Worm (Caenorhabditis elegans): ENCODE measurements around the gene fbxa-190.

fbxa-190 gene

DNA sequence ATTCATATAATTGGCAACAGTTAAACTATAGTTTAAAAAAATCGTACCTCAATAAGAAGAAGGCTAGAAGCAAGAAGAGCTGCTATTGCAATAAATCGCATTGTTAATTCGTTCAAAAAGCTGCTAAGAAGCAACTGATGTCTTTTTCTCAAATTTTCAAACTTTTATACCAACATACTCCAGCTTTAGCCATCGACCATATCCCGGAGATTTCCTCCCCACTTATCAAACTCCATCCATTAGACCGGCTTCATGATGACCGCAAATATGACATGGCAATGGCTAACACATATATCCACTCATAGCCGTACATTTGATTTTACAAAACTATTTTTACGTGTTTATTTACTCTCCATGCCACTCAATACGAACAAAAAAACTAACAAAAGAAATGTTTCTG lies 38.7 kb downstream of the fbxa-190 start, which contains the start of gene abu-2:
TSS of gene abu-2 (minus strand) at position 101 of the 400 bp plus-strand sequence.
- TF ChIP-seq klf-2 (GFP tag; conservative IDR thresholded peaks at IDR 0.05) (no peak), ref-1 (GFP tag; conservative IDR thresholded peaks at IDR 0.05) (no peak), flt-1 (GFP tag; IDR thresholded peaks at IDR 0.05) (no peak), ztf-23 (GFP tag; IDR thresholded peaks at IDR 0.05) (no peak), tab-1 (GFP tag; IDR thresholded peaks at IDR 0.05) (no peak), T22C8.4 (GFP tag; IDR thresholded peaks at IDR 0.05) (no peak), ztf-29 (GFP tag; IDR thresholded peaks at IDR 0.05) (no peak), med-1 (GFP tag; optimal IDR thresholded peaks at IDR 0.05; ENCODE audit: insufficient read depth) (no peak), cog-1 (tag; optimal IDR thresholded peaks at IDR 0.05) (no peak)

DNA sequence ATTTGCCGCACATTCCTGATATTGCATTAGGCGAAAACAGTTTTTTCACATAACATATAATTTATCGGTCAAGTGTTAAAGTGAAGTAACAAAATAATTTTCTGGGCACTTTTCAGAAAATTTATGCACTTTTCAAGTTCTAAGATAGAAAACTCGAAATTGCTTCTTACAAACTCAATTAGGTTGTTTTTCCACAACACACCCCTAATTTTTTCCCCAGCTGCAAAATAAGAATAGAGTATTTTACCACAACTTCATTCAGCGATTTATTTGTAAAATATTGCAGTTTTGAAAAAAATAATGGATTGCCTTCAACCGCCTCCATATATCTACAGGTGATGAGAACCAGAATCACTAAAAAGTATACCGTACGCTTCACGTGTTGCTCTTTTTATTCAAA lies 41.0 kb downstream of the fbxa-190 start, which contains the start of gene srh-19:
TSS of gene srh-19 (plus strand) at position 301 of the 400 bp plus-strand sequence.
- TF ChIP-seq klf-2 (GFP tag; conservative IDR thresholded peaks at IDR 0.05) (no peak), ref-1 (GFP tag; conservative IDR thresholded peaks at IDR 0.05) (no peak), med-1 (GFP tag; optimal IDR thresholded peaks at IDR 0.05; ENCODE audit: insufficient read depth) (no peak), cog-1 (tag; optimal IDR thresholded peaks at IDR 0.05) (no peak), T22C8.4 (GFP tag; IDR thresholded peaks at IDR 0.05) (no peak), flt-1 (GFP tag; IDR thresholded peaks at IDR 0.05) (no peak), tab-1 (GFP tag; IDR thresholded peaks at IDR 0.05) (no peak), ztf-29 (GFP tag; IDR thresholded peaks at IDR 0.05) (no peak), ztf-23 (GFP tag; IDR thresholded peaks at IDR 0.05) (no peak)

DNA sequence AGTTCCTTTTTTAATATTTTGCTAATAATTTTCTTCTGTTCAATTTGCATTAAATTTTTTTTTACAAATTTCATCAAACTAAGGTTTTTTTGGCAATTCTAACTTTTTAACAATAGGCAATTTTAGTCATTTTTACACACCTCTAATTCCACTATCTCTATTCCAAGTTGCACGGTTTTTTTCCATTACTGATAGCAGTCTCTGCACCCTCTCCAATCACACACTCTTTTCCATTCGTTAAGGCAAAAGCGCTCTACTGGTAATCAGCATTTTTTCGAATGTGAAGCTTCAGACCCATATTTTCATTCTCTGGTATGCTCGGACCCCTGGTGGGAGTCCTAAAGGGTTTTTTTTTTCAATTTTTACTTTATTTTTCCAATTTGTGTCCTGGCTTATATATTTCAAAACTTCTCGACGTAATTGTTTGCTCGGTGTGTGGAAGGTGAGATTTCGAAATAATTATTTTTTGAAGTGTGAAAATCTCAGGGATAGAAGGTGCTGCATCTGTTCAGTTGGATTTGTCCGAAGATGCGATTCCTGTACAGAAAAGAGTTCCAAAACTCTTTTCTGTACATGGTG lies 45.1 kb downstream of the fbxa-190 start, which contains the start of the genes F19G12.4 and F19G12.8:
TSS of gene F19G12.4 (plus strand) at position 529 of the 579 bp plus-strand sequence.
TSS of gene F19G12.8 (plus strand) at position 545 of the 579 bp plus-strand sequence.
- TF ChIP-seq tab-1 (GFP tag; IDR thresholded peaks at IDR 0.05) = no peak
- TF ChIP-seq ztf-23 (GFP tag; IDR thresholded peaks at IDR 0.05) = no peak
- TF ChIP-seq flt-1 (GFP tag; IDR thresholded peaks at IDR 0.05) = no peak
- TF ChIP-seq ztf-29 (GFP tag; IDR thresholded peaks at IDR 0.05) = no peak

DNA sequence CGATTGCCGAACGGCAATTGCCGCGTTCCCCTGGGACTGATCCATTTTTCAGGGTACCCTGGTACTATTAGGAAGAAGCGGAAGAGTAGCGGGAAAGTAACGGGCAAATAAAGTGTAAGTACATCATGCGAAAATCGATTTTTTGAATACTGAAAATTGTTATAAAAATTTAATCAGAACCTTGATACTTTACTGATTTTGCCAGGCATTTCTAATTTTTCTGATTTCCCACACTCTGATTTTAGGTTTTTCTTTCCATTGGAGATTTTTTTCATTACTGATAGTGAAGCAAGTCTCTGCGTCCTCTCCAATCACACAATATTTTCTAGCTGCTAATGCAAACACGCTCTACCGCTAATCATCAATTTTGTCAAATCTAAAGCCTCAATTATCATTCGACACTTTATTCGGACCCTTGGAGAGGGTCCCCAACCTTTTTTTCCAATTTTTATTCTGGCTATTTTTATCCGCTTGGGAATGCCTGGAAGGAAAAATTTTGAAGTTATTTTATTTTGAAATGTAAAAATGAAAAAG lies 47.4 kb downstream of the fbxa-190 start, which contains the start of gene F19G12.9:
TSS of gene F19G12.9 (plus strand) at position 51 of the 534 bp plus-strand sequence.
- TF ChIP-seq flt-1 (GFP tag; IDR thresholded peaks at IDR 0.05) = no peak
- no peak for TF ChIP-seq klf-2 (GFP tag; conservative IDR thresholded peaks at IDR 0.05)
- no peak for TF ChIP-seq ztf-29 (GFP tag; IDR thresholded peaks at IDR 0.05)
- no peak for TF ChIP-seq tab-1 (GFP tag; IDR thresholded peaks at IDR 0.05)
- TF ChIP-seq ref-1 (GFP tag; conservative IDR thresholded peaks at IDR 0.05) = no peak
- TF ChIP-seq med-1 (GFP tag; optimal IDR thresholded peaks at IDR 0.05; ENCODE audit: insufficient read depth) = no peak
- TF ChIP-seq ztf-23 (GFP tag; IDR thresholded peaks at IDR 0.05) = no peak

DNA sequence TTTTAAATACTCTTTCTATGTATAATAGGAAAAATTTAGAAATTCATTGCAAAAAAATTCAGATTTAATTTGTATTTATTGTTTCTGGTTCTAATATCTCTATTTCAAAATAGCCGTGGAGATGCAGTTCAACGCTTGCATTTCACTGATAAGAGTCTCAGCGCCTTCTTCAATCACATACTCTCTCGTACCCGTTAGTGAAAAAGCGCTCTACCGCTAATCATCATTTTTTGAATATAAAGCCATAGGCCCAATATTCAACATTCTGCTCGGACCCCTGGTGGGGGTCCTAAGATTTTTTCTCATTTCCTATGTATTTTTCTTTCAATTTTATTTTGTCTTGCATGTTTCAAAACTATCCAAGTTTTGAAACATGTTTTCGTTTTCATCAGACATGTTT lies 48.7 kb downstream of the fbxa-190 start:
- TF ChIP-seq ztf-23 (GFP tag; IDR thresholded peaks at IDR 0.05) = no peak
- no peak for TF ChIP-seq med-1 (GFP tag; optimal IDR thresholded peaks at IDR 0.05; ENCODE audit: insufficient read depth)
- no peak for TF ChIP-seq tab-1 (GFP tag; IDR thresholded peaks at IDR 0.05)
- TF ChIP-seq T22C8.4 (GFP tag; IDR thresholded peaks at IDR 0.05) = no peak
- no peak for TF ChIP-seq ref-1 (GFP tag; conservative IDR thresholded peaks at IDR 0.05)
- TF ChIP-seq ztf-29 (GFP tag; IDR thresholded peaks at IDR 0.05) = no peak
- TF ChIP-seq cog-1 (tag; optimal IDR thresholded peaks at IDR 0.05) = no peak
- no peak for TF ChIP-seq flt-1 (GFP tag; IDR thresholded peaks at IDR 0.05)
- no peak for TF ChIP-seq klf-2 (GFP tag; conservative IDR thresholded peaks at IDR 0.05)
